Worm (Caenorhabditis elegans) whole organism, early embryonic: ENCODE results near the gene C01G5.7.

Source experiments
- B0310.2 ChIP-seq: sonication (generic microtip); optimal IDR thresholded peaks from 2 replicates; lab custom pipeline; 2016; ENCODE audit warnings: mild to moderate bottlenecking, missing genetic modification characterization, missing compliant biosample characterization
- F13C5.2 ChIP-seq: sonication (generic microtip); optimal IDR thresholded peaks from 2 replicates; lab custom pipeline; 2017; ENCODE audit warnings: mild to moderate bottlenecking, missing genetic modification characterization, inconsistent platforms, missing compliant biosample characterization
- aly-1 ChIP-seq: sonication (generic microtip); optimal IDR thresholded peaks from 2 replicates; lab custom pipeline; 2016; ENCODE audit warnings: missing genetic modification characterization, missing compliant biosample characterization
- ama-1 ChIP-seq: fragments of 150-350 bp; optimal IDR thresholded peaks from 2 replicates; lab custom pipeline; 2014
- ceh-13 ChIP-seq: fragments of 200-800 bp; sonication (Bioruptor generic); optimal IDR thresholded peaks from 2 replicates; lab custom pipeline; 2018; ENCODE audit warnings: mild to moderate bottlenecking, missing genetic modification characterization, missing compliant biosample characterization
- ceh-36 ChIP-seq: sonication (generic microtip); optimal IDR thresholded peaks from 2 replicates; lab custom pipeline; 2016; ENCODE audit warnings: missing genetic modification characterization, inconsistent platforms, missing compliant biosample characterization
- ets-7 ChIP-seq: sonication (generic microtip); optimal IDR thresholded peaks from 2 replicates; lab custom pipeline; 2016; ENCODE audit warnings: missing genotype, missing genetic modification characterization, missing compliant biosample characterization
- flt-1 ChIP-seq: fragments of 200-800 bp; sonication (Bioruptor generic); IDR thresholded peaks from 2 replicates; pipeline ENCODE4 v1.3.6; 2022; ENCODE audit warnings: missing genetic modification characterization, missing compliant biosample characterization
- hmbx-1 ChIP-seq: sonication (generic microtip); optimal IDR thresholded peaks from 2 replicates; lab custom pipeline; 2016; ENCODE audit warnings: mild to moderate bottlenecking, missing genetic modification characterization, missing compliant biosample characterization
- hmg-4 ChIP-seq: fragments of 200-800 bp; sonication (Bioruptor generic); optimal IDR thresholded peaks from 2 replicates; lab custom pipeline; 2018; ENCODE audit warnings: mild to moderate bottlenecking, missing genetic modification characterization, missing compliant biosample characterization
- hnd-1 ChIP-seq: sonication (generic microtip); optimal IDR thresholded peaks from 2 replicates; lab custom pipeline; 2016; ENCODE audit warnings: missing genetic modification characterization, missing compliant biosample characterization
- pes-1 ChIP-seq: fragments of 200-800 bp; sonication (Bioruptor generic); IDR thresholded peaks from 2 replicates; pipeline ENCODE4 v1.3.6; 2022; ENCODE audit warnings: missing genetic modification reagents, missing genetic modification characterization, missing compliant biosample characterization
- scrt-1 ChIP-seq: fragments of 200-800 bp; sonication (Bioruptor generic); IDR thresholded peaks from 2 replicates; pipeline ENCODE4 v1.3.6; 2022; ENCODE audit warnings: missing genetic modification characterization, missing compliant biosample characterization
- sea-1 ChIP-seq: fragments of 200-800 bp; sonication (Bioruptor generic); conservative IDR thresholded peaks from 2 replicates; pipeline ENCODE4 v1.3.6; 2022; ENCODE audit warnings: missing genetic modification characterization, missing compliant biosample characterization
- tbx-11 ChIP-seq: fragments of 200-800 bp; sonication (Bioruptor generic); IDR thresholded peaks from 2 replicates; pipeline ENCODE4 v1.3.6; 2022; ENCODE audit warnings: missing genetic modification characterization, missing compliant biosample characterization
- tbx-37 ChIP-seq: fragments of 200-800 bp; sonication (Bioruptor generic); conservative IDR thresholded peaks from 2 replicates; pipeline ENCODE4 v1.3.6; 2022; ENCODE audit warnings: missing genetic modification reagents, missing genetic modification characterization, missing compliant biosample characterization
- tra-4 ChIP-seq: sonication (generic microtip); optimal IDR thresholded peaks from 2 replicates; lab custom pipeline; 2017; ENCODE audit warnings: missing genetic modification characterization, missing compliant biosample characterization

C01G5.7 gene

ce11 chrIV:6562039-6562438 lies 44.1 kb downstream of the C01G5.7 start:
- TF ChIP-seq hmbx-1 (tag; lab: Kevin White, UChicago) (no peak), tbx-11 (no peak), ceh-13 (GFP tag; lab: Kevin White, UChicago) (no peak), scrt-1 (GFP tag; lab: Robert Waterston, UW) (no peak), pes-1 (GFP tag; lab: Robert Waterston, UW) (no peak), flt-1 (GFP tag; lab: Robert Waterston, UW) (no peak), sea-1 (GFP tag; lab: Robert Waterston, UW) (no peak), hnd-1 (tag; lab: Kevin White, UChicago) (no peak), ama-1 (lab: Kevin White, UChicago) (no peak), F13C5.2 (tag; lab: Kevin White, UChicago) (no peak), ets-7 (tag; lab: Kevin White, UChicago) (no peak), B0310.2 (no peak), tra-4 (tag; lab: Kevin White, UChicago) (no peak), ceh-36 (tag; lab: Kevin White, UChicago) (no peak), tbx-37 (GFP tag; lab: Robert Waterston, UW) (no peak)

- no peak for TF ChIP-seq ceh-36 (tag; lab: Kevin White, UChicago)
- no peak for TF ChIP-seq tra-4 (tag; lab: Kevin White, UChicago)
- TF ChIP-seq ceh-13 (GFP tag; lab: Kevin White, UChicago), result no peak
- no peak for TF ChIP-seq ets-7 (tag; lab: Kevin White, UChicago)
- TF ChIP-seq tbx-11, result no peak
- TF ChIP-seq tbx-37 (GFP tag; lab: Robert Waterston, UW), result no peak
- no peak for TF ChIP-seq hnd-1 (tag; lab: Kevin White, UChicago)
- no peak for TF ChIP-seq B0310.2
- no peak for TF ChIP-seq hmbx-1 (tag; lab: Kevin White, UChicago)
- no peak for TF ChIP-seq sea-1 (GFP tag; lab: Robert Waterston, UW)
- no peak for TF ChIP-seq pes-1 (GFP tag; lab: Robert Waterston, UW)
- no peak for TF ChIP-seq hmg-4 (GFP tag; lab: Kevin White, UChicago)
- no peak for TF ChIP-seq scrt-1 (GFP tag; lab: Robert Waterston, UW)
- no peak for TF ChIP-seq aly-1 (tag; lab: Kevin White, UChicago)
- TF ChIP-seq flt-1 (GFP tag; lab: Robert Waterston, UW), result no peak
- no peak for TF ChIP-seq F13C5.2 (tag; lab: Kevin White, UChicago)
- TF ChIP-seq ama-1 (lab: Kevin White, UChicago), result no peak
These were observed 47.6 kb downstream of the C01G5.7 start for ce11 chrIV:6565605-6566004.
